Fruit fly (Drosophila melanogaster): ENCODE data around the gene CG12655.

DNA sequence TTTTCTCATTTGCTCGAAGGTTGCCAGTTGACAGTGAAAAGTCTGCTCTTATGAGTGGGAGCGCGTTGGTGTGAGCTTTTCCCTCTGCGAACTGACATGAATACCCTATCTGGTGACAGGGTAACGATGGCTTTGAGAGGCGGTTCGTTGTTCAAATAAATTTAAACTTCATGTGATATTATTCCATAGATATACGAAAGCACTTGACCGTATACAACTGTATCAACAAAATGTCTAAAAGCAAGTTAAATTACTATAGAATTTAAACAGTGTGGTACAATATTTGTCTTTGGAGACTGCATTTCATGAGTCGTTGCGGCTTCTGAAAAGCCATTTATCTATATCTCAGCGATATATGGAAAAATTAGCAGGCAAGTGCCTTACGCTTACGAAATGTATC lies 5.0 kb upstream of the CG12655 start:
- TF ChIP-seq HLH106 (tag; optimal IDR thresholded peaks at IDR 0.05) (peak; percentile 32), jim (GFP tag; optimal IDR thresholded peaks at IDR 0.05) (no peak), Myc (optimal IDR thresholded peaks at IDR 0.05) (no peak), psq (GFP tag; optimal IDR thresholded peaks at IDR 0.05) (peak; percentile 32), CG32264 (GFP tag; optimal IDR thresholded peaks at IDR 0.05) (no peak), h (GFP tag; optimal IDR thresholded peaks at IDR 0.05) (peak; percentile 33), brk (GFP tag; optimal IDR thresholded peaks at IDR 0.05) (no peak)

All from whole organism, wandering third instar larva.